Worm (Caenorhabditis elegans): ENCODE measurements around the gene sre-26.

DNA sequence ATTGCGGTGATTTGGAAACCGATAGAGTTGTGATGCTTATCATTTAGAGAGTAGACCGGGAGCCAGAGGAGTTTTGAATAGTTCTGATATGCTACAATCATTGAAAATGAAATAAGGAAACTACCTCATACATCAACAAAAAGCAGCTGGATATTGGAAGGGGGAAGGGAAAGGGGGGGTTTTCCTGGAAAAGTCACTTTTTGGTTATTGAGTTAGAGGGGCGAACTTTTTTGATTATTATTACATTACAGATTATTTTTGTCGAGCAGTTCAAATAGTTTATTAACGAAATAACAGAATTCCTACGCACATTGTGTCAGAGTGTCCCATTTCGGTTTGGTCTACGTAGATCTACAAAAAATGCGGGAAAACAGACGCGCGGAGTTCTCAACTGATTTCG lies 33.6 kb downstream of the sre-26 start, which contains the start of gene sre-42:
- TF ChIP-seq bed-1 (GFP tag; IDR thresholded peaks at IDR 0.05) (no peak), Y95B8A.8 (GFP tag; IDR thresholded peaks at IDR 0.05) (no peak), bed-2 (GFP tag; IDR thresholded peaks at IDR 0.05) (no peak), nfya-1 (tag; optimal IDR thresholded peaks at IDR 0.05; ENCODE audit: borderline replicate concordance, insufficient read depth) (no peak), ceh-100 (GFP tag; IDR thresholded peaks at IDR 0.05) (no peak), dpl-1 (GFP tag; optimal IDR thresholded peaks at IDR 0.05) (no peak), ceh-79 (tag; optimal IDR thresholded peaks at IDR 0.05) (no peak), ztf-26 (tag; optimal IDR thresholded peaks at IDR 0.05) (no peak), rcor-1 (GFP tag; IDR thresholded peaks at IDR 0.05) (no peak), K11D2.4 (GFP tag; IDR thresholded peaks at IDR 0.05) (no peak), snpc-4 (GFP tag; optimal IDR thresholded peaks at IDR 0.05) (no peak), snpc-4 (tag; optimal IDR thresholded peaks at IDR 0.05) (no peak), unc-62 (GFP tag; optimal IDR thresholded peaks at IDR 0.05) (no peak), ceh-27 (GFP tag; optimal IDR thresholded peaks at IDR 0.05) (no peak), unc-130 (GFP tag; optimal IDR thresholded peaks at IDR 0.05) (no peak)

All from whole organism, young adult.